Worm (Caenorhabditis elegans): Measurements from ENCODE around the gene srg-4.

Gene srg-4

DNA sequence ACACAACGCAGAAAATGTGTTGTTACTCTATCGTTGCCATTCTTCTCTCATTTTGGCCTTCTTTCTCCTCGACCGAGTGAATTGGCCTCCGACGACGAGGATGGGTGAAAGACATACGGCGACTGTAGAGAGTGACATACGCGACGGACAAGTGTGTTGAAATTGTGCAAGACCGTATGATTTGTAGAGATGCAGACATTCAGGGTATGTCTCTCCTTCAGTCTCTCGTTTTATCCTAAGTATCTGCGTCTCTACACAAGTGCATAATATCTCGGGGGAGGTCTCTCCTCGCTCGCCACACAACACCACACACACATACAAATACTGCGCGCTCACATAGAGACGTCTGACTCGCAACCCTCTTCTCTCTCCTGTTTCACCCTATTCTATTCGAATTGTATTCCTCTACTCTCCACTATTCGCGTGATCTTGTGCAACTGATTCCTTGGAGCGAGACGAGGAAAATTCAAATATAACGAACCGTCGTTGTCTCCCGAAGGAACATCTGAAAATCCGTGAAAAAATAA is 18.2 kb upstream of the srg-4 start, which contains the start of gene hmg-1.2 (continued):
- TF ChIP-seq nfya-2 (GFP tag; IDR thresholded peaks at IDR 0.05) (no peak), lag-1 (GFP tag; IDR thresholded peaks at IDR 0.05) (no peak), hsf-1 (GFP tag; IDR thresholded peaks at IDR 0.05) (no peak), C17E4.6 (GFP tag; IDR thresholded peaks at IDR 0.05) (no peak), ztf-22 (GFP tag; optimal IDR thresholded peaks at IDR 0.05) (peak; percentile 12), mes-4 (tag; optimal IDR thresholded peaks at IDR 0.05) (no peak), sptf-2 (GFP tag; optimal IDR thresholded peaks at IDR 0.05) (no peak), zfh-2 (GFP tag; conservative IDR thresholded peaks at IDR 0.05) (no peak), snpc-1.3 (tag; optimal IDR thresholded peaks at IDR 0.05; ENCODE audit: insufficient read depth) (no peak), somi-1 (GFP tag; optimal IDR thresholded peaks at IDR 0.05) (peak; percentile 47), F57C9.4 (tag; optimal IDR thresholded peaks at IDR 0.05) (no peak), fkh-3 (tag; optimal IDR thresholded peaks at IDR 0.05) (no peak), efl-1 (GFP tag; optimal IDR thresholded peaks at IDR 0.05) (no peak), rec-8 (tag; optimal IDR thresholded peaks at IDR 0.05) (no peak), akir-1 (GFP tag; optimal IDR thresholded peaks at IDR 0.05) (no peak), nfya-1 (tag; optimal IDR thresholded peaks at IDR 0.05; ENCODE audit: borderline replicate concordance, insufficient read depth) (no peak), cebp-2 (GFP tag; IDR thresholded peaks at IDR 0.05) (no peak), attf-3 (GFP tag; conservative IDR thresholded peaks at IDR 0.05) (no peak), ceh-27 (GFP tag; optimal IDR thresholded peaks at IDR 0.05) (peak; percentile 76), die-1 (tag; optimal IDR thresholded peaks at IDR 0.05) (no peak), Y79H2A.3 (GFP tag; conservative IDR thresholded peaks at IDR 0.05) (no peak), madf-8 (GFP tag; conservative IDR thresholded peaks at IDR 0.05) (no peak), egl-44 (GFP tag; IDR thresholded peaks at IDR 0.05) (no peak), ceh-100 (GFP tag; IDR thresholded peaks at IDR 0.05) (no peak), lsl-1 (GFP tag; optimal IDR thresholded peaks at IDR 0.05) (no peak), snpc-1.1 (tag; optimal IDR thresholded peaks at IDR 0.05; ENCODE audit: insufficient read depth) (no peak), madf-10 (tag; optimal IDR thresholded peaks at IDR 0.05) (peak; percentile 65), tbp1 (GFP tag; optimal IDR thresholded peaks at IDR 0.05) (peak; percentile 36), let-526 (GFP tag; IDR thresholded peaks at IDR 0.05) (no peak), K11D2.4 (GFP tag; IDR thresholded peaks at IDR 0.05) (0 out of 2 replicates have a peak, but pooled peaks have one; percentile 9), snpc-3.4 (tag; optimal IDR thresholded peaks at IDR 0.05) (peak; percentile 23), K12H6.12 (tag; optimal IDR thresholded peaks at IDR 0.05) (peak; percentile 65), Y53G8AR.9 (GFP tag; conservative IDR thresholded peaks at IDR 0.05) (no peak), madf-6 (GFP tag; IDR thresholded peaks at IDR 0.05) (peak; percentile 38; the same call in 1 of the 2 replicates), F39B2.1 (GFP tag; IDR thresholded peaks at IDR 0.05) (no peak), bed-2 (GFP tag; IDR thresholded peaks at IDR 0.05) (no peak), F55B11.4 (tag; optimal IDR thresholded peaks at IDR 0.05; ENCODE audit: borderline replicate concordance, insufficient read depth) (no peak), lin-26 (GFP tag; IDR thresholded peaks at IDR 0.05) (peak; percentile 47; the same call in 1 of the 2 replicates), aptf-2 (GFP tag; conservative IDR thresholded peaks at IDR 0.05) (no peak), let-607 (tag; optimal IDR thresholded peaks at IDR 0.05) (peak in 1 of 2 experiments; percentile 29), ztf-3 (GFP tag; optimal IDR thresholded peaks at IDR 0.05) (no peak), chd-7 (tag; optimal IDR thresholded peaks at IDR 0.05) (peak; percentile 74), nfyb-1 (GFP tag; IDR thresholded peaks at IDR 0.05) (peak; percentile 86), him-1 (tag; optimal IDR thresholded peaks at IDR 0.05) (no peak), atf-7 (tag; optimal IDR thresholded peaks at IDR 0.05) (peak; percentile 67), ztf-26 (tag; optimal IDR thresholded peaks at IDR 0.05) (peak; percentile 69), sea-2 (GFP tag; IDR thresholded peaks at IDR 0.05) (no peak)

All from whole organism, young adult.